Worm (Caenorhabditis elegans) whole organism, L4/young adult: ENCODE results near the gene clec-79.

Source experiments
- dao-5 ChIP-seq: sonication (generic microtip); optimal IDR thresholded peaks from 2 replicates; lab custom pipeline; 2016; ENCODE audit warnings: missing genotype, missing genetic modification characterization, moderate library complexity, missing compliant biosample characterization
- him-1 ChIP-seq: sonication (generic microtip); optimal IDR thresholded peaks from 2 replicates; lab custom pipeline; 2016; ENCODE audit warnings: missing genotype, missing genetic modification reagents, missing genetic modification characterization, missing compliant biosample characterization

DNA sequence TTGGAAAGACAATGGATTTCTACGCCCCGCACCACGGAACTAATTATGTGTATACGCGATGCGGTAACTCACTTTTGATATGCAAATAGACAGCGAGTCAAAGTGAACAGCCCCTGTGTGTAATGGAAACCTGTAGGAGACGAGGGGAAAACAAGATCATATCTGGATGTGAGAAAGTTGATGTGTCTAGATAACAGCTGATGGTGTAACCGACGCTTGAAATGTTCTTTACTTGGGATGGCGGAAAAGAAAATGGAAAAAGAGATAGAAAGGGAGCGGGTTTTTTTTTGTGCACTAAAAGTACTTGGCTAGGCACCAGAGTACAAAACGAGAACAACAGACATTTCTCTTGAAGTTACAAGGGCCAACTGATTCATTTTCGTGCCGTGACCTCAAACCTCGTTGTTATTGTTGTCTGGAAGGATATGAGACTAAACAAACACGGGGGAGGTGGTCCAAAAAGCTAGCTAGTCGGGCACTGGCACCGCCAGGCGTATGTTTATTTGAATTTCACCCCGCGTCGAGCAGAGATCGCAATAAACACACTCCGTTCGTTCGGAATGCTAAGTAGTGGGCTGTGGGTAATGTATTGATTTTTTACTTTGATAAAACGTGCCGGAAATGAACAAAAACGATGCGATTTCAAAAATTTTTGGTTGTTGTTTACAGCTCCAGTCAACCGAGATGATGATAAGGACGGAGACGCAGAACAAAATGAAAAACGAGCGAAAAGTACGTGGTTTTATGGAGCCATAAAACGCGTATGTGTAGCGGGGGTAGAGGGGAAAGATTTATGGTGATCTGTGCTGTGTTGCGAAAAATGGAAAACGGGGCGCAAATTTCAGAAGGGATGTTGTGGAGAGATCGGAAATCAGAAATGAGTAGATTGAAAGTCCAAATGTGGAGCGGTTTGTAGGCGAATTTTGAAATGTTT is 49.0 kb downstream of the clec-79 start:
- TF ChIP-seq him-1 (tag; lab: Kevin White, UChicago) (no peak), dao-5 (tag; lab: Kevin White, UChicago) (no peak)
